Fruit fly (Drosophila melanogaster) whole organism, embryonic: Measurements from ENCODE around the gene CG9328.

Experiments used
- Atf-2 ChIP-seq: fragments of 200-800 bp; sonication (Bioruptor generic); optimal IDR thresholded peaks from 2 replicates; lab custom pipeline; 2016; ENCODE audit warnings: missing biosample characterization, missing genetic modification characterization
- Blimp-1 ChIP-seq: fragments of 200-800 bp; sonication (Bioruptor generic); optimal IDR thresholded peaks from 3 replicates; lab custom pipeline; 2018; ENCODE audit warnings: missing biosample characterization, missing genetic modification characterization, mild to moderate bottlenecking, moderate library complexity, missing genetic modification reagents
- Bteb2 ChIP-seq: fragments of 200-800 bp; sonication (Bioruptor generic); optimal IDR thresholded peaks from 2 replicates; lab custom pipeline; 2016; ENCODE audit warnings: missing biosample characterization, missing genetic modification characterization
- CG10431 ChIP-seq: fragments of 200-800 bp; sonication (Bioruptor generic); optimal IDR thresholded peaks from 3 replicates; lab custom pipeline; 2018; ENCODE audit warnings: missing biosample characterization, mild to moderate bottlenecking, missing genetic modification characterization
- CG11696 ChIP-seq: fragments of 200-800 bp; sonication (Bioruptor generic); IDR thresholded peaks from 2 replicates; pipeline ENCODE4 v1.3.6; 2022; ENCODE audit warnings: missing biosample characterization, missing genetic modification characterization
- CG13624 ChIP-seq: fragments of 200-800 bp; sonication (Bioruptor generic); optimal IDR thresholded peaks from 2 replicates; lab custom pipeline; 2016; ENCODE audit warnings: missing biosample characterization, missing genetic modification characterization
- CG15073 ChIP-seq: fragments of 200-800 bp; sonication (Bioruptor generic); optimal IDR thresholded peaks from 2 replicates; lab custom pipeline; 2016; ENCODE audit warnings: missing biosample characterization, missing genetic modification characterization
- CG15269 ChIP-seq: fragments of 200-800 bp; sonication (Bioruptor generic); optimal IDR thresholded peaks from 2 replicates; lab custom pipeline; 2018; ENCODE audit warnings: missing biosample characterization, mild to moderate bottlenecking, missing genetic modification characterization, moderate library complexity
- CG15601 ChIP-seq: fragments of 200-800 bp; sonication (Bioruptor generic); optimal IDR thresholded peaks from 3 replicates; lab custom pipeline; 2019; ENCODE audit warnings: missing biosample characterization, mild to moderate bottlenecking, missing genetic modification characterization, moderate library complexity
- CG1602 ChIP-seq: fragments of 200-800 bp; sonication (Bioruptor generic); optimal IDR thresholded peaks from 3 replicates; lab custom pipeline; 2016; ENCODE audit warnings: missing biosample characterization, missing genetic modification characterization
- CG31441 ChIP-seq: fragments of 200-800 bp; sonication (Bioruptor generic); IDR thresholded peaks from 2 replicates; pipeline ENCODE4 v1.3.6; 2022; ENCODE audit warnings: missing biosample characterization, missing genetic modification characterization
- CG32532 ChIP-seq: fragments of 200-800 bp; sonication (Bioruptor generic); IDR thresholded peaks from 2 replicates; pipeline ENCODE4 v1.3.6; 2022; ENCODE audit warnings: missing biosample characterization, missing genetic modification characterization
- CG32772 ChIP-seq: fragments of 200-800 bp; sonication (Bioruptor generic); IDR thresholded peaks from 2 replicates; pipeline ENCODE4 v1.3.6; 2022; ENCODE audit warnings: missing biosample characterization, missing genetic modification characterization
- CG4360 ChIP-seq: fragments of 200-800 bp; sonication (Bioruptor generic); IDR thresholded peaks from 2 replicates; pipeline ENCODE4 v1.3.6; 2022; ENCODE audit warnings: missing biosample characterization, missing genetic modification characterization
- CG43689 ChIP-seq: fragments of 200-800 bp; sonication (Bioruptor generic); IDR thresholded peaks from 2 replicates; pipeline ENCODE4 v1.3.6; 2022; ENCODE audit warnings: missing biosample characterization, missing genetic modification characterization
- CG6689 ChIP-seq: fragments of 200-800 bp; sonication (Bioruptor generic); IDR thresholded peaks from 2 replicates; pipeline ENCODE4 v1.3.6; 2022; ENCODE audit warnings: missing biosample characterization, missing genetic modification characterization
- Deaf1 ChIP-seq: fragments of 200-800 bp; optimal IDR thresholded peaks from 3 replicates; lab custom pipeline; 2019; ENCODE audit warnings: missing biosample characterization, mild to moderate bottlenecking, missing genetic modification characterization, moderate library complexity
- Doc3 ChIP-seq: fragments of 200-800 bp; sonication (Bioruptor generic); IDR thresholded peaks from 3 replicates; pipeline ENCODE4 v1.3.6; 2022; ENCODE audit warnings: missing biosample characterization, missing genetic modification characterization; ENCODE audit not compliant: partially characterized antibody
- Ets65A ChIP-seq: fragments of 200-800 bp; sonication (Bioruptor generic); peaks from one replicate; lab custom pipeline; 2016; ENCODE audit warnings: missing biosample characterization, missing genetic modification characterization
- HHEX ChIP-seq: fragments of 200-800 bp; sonication (Bioruptor generic); optimal IDR thresholded peaks from 3 replicates; lab custom pipeline; 2017; ENCODE audit warnings: missing biosample characterization, mild to moderate bottlenecking, missing genetic modification characterization, missing genetic modification reagents
- Hr51 ChIP-seq, 2 experiments: fragments of 200-800 bp; sonication (Bioruptor generic); optimal IDR thresholded peaks; 2 replicates in 1 of 2; 3 replicates in 1 of 2; lab custom pipeline; 2016 to 2018; ENCODE audit warnings: missing biosample characterization in 2 of 2, missing genetic modification characterization in 2 of 2, mild to moderate bottlenecking in 1 of 2, moderate library complexity in 1 of 2
- Lhr ChIP-seq: fragments of 200-800 bp; sonication (Bioruptor generic); optimal IDR thresholded peaks from 3 replicates; lab custom pipeline; 2017; ENCODE audit warnings: mild to moderate bottlenecking, missing biosample characterization, missing genetic modification reagents, missing genetic modification characterization
- Max ChIP-seq: fragments of 200-800 bp; sonication (Bioruptor generic); optimal IDR thresholded peaks from 2 replicates; lab custom pipeline; 2016; ENCODE audit warnings: missing biosample characterization, mild to moderate bottlenecking, missing genetic modification characterization
- Nf-YC ChIP-seq: fragments of 200-800 bp; optimal IDR thresholded peaks from 3 replicates; lab custom pipeline; 2019; ENCODE audit warnings: missing biosample characterization, mild to moderate bottlenecking, missing genetic modification characterization, moderate library complexity
- Oaz ChIP-seq: fragments of 200-800 bp; sonication (Bioruptor generic); IDR thresholded peaks from 2 replicates; pipeline ENCODE4 v1.3.6; 2022; ENCODE audit warnings: missing biosample characterization, missing genetic modification characterization
- Pdp1 ChIP-seq, 2 experiments: fragments of 200-800 bp; sonication (Bioruptor generic); optimal IDR thresholded peaks; 3 replicates each; lab custom pipeline; 2016; ENCODE audit warnings: missing biosample characterization in 2 of 2, missing genetic modification characterization in 2 of 2, mild to moderate bottlenecking in 1 of 2, moderate library complexity in 1 of 2
- Scr ChIP-seq: fragments of 200-800 bp; sonication (Bioruptor generic); IDR thresholded peaks from 2 replicates; pipeline ENCODE4 v1.3.6; 2022; ENCODE audit warnings: missing biosample characterization, missing genetic modification characterization; ENCODE audit not compliant: partially characterized antibody
- Sry-β ChIP-seq: fragments of 200-800 bp; sonication (Bioruptor generic); optimal IDR thresholded peaks from 2 replicates; lab custom pipeline; 2018; ENCODE audit warnings: missing biosample characterization, mild to moderate bottlenecking, missing genetic modification characterization, moderate library complexity
- Trl ChIP-seq, 3 experiments: fragments of >200 bp in 2 of 3; fragments of 200-800 bp in 1 of 3; sonication (Bioruptor generic) in 1 of 3; optimal IDR thresholded peaks; 2 replicates in 1 of 3; 3 replicates in 2 of 3; lab custom pipeline; 2016 to 2017; ENCODE audit warnings: missing biosample characterization in 1 of 3, missing genetic modification characterization in 1 of 3
- Usf ChIP-seq: fragments of 200-800 bp; sonication (Bioruptor generic); optimal IDR thresholded peaks from 2 replicates; lab custom pipeline; 2017; ENCODE audit warnings: missing genotype, missing biosample characterization, missing genetic modification characterization
- YL-1 ChIP-seq: fragments of 200-800 bp; sonication (Bioruptor generic); optimal IDR thresholded peaks from 3 replicates; lab custom pipeline; 2017; ENCODE audit warnings: missing biosample characterization, mild to moderate bottlenecking, missing genetic modification characterization
- abd-A ChIP-seq: fragments of 200-800 bp; sonication (Bioruptor generic); optimal IDR thresholded peaks from 3 replicates; lab custom pipeline; 2019; ENCODE audit warnings: missing biosample characterization, mild to moderate bottlenecking, missing genetic modification characterization, moderate library complexity
- amos ChIP-seq: fragments of 200-800 bp; sonication (Bioruptor generic); IDR thresholded peaks from 2 replicates; pipeline ENCODE4 v1.3.6; 2022; ENCODE audit warnings: missing biosample characterization, missing genetic modification characterization; ENCODE audit not compliant: partially characterized antibody
- az2 ChIP-seq: fragments of 200-800 bp; sonication (Bioruptor generic); optimal IDR thresholded peaks from 3 replicates; lab custom pipeline; 2016; ENCODE audit warnings: missing biosample characterization, missing genetic modification characterization
- cad ChIP-seq: fragments of >200 bp; optimal IDR thresholded peaks from 2 replicates; lab custom pipeline; 2017; ENCODE audit warnings: missing biosample characterization, missing genetic modification characterization
- chinmo ChIP-seq: fragments of 200-800 bp; sonication (Bioruptor generic); IDR thresholded peaks from 4 replicates; pipeline ENCODE4 v1.3.6; 2022; ENCODE audit warnings: missing biosample characterization, missing genetic modification characterization; ENCODE audit not compliant: partially characterized antibody
- dimm ChIP-seq: fragments of 200-800 bp; sonication (Bioruptor generic); IDR thresholded peaks from 2 replicates; pipeline ENCODE4 v1.3.6; 2022; ENCODE audit warnings: missing biosample characterization, missing genetic modification characterization
- dm ChIP-seq: fragments of 200-800 bp; sonication (Bioruptor generic); optimal IDR thresholded peaks from 3 replicates; lab custom pipeline; 2016; ENCODE audit warnings: missing biosample characterization, missing genetic modification characterization
- exex ChIP-seq: fragments of 200-800 bp; sonication (Bioruptor generic); optimal IDR thresholded peaks from 4 replicates; lab custom pipeline; 2018; ENCODE audit warnings: missing biosample characterization, mild to moderate bottlenecking, missing genetic modification characterization, moderate library complexity
- mirr ChIP-seq: fragments of 200-800 bp; sonication (Bioruptor generic); optimal IDR thresholded peaks from 3 replicates; lab custom pipeline; 2018; ENCODE audit warnings: missing biosample characterization, mild to moderate bottlenecking, missing genetic modification characterization
- mld ChIP-seq: fragments of 200-800 bp; sonication (Bioruptor generic); IDR thresholded peaks from 3 replicates; pipeline ENCODE4 v1.3.6; 2022; ENCODE audit warnings: missing biosample characterization, missing genetic modification characterization; ENCODE audit not compliant: partially characterized antibody
- nerfin-1 ChIP-seq: fragments of 200-800 bp; sonication (Bioruptor generic); optimal IDR thresholded peaks from 3 replicates; lab custom pipeline; 2019; ENCODE audit warnings: missing biosample characterization, mild to moderate bottlenecking, missing genetic modification characterization, moderate library complexity
- p53 ChIP-seq: fragments of 200-800 bp; sonication (Bioruptor generic); optimal IDR thresholded peaks from 2 replicates; lab custom pipeline; 2016; ENCODE audit warnings: missing biosample characterization, missing genetic modification characterization
- prd ChIP-seq, 3 experiments: fragments of >200 bp in 2 of 3; fragments of 200-800 bp in 1 of 3; sonication (Bioruptor generic) in 1 of 3; optimal IDR thresholded peaks in 2 of 3; IDR thresholded peaks in 1 of 3; 2 replicates in 2 of 3; 3 replicates in 1 of 3; pipeline versions ENCODE4 v1.3.6 to Lab custom; 2017 to 2022; ENCODE audit warnings: missing biosample characterization in 1 of 3, missing genetic modification characterization in 1 of 3
- ranshi ChIP-seq: fragments of 200-800 bp; sonication (Bioruptor generic); IDR thresholded peaks from 2 replicates; pipeline ENCODE4 v1.3.6; 2022; ENCODE audit warnings: missing biosample characterization, missing genetic modification characterization
- sd ChIP-seq: fragments of 200-800 bp; sonication (Bioruptor generic); optimal IDR thresholded peaks from 3 replicates; lab custom pipeline; 2018; ENCODE audit warnings: missing biosample characterization, mild to moderate bottlenecking, missing genetic modification characterization, moderate library complexity
- seq ChIP-seq: fragments of 200-800 bp; sonication (Bioruptor generic); IDR thresholded peaks from 2 replicates; pipeline ENCODE4 v1.3.6; 2022; ENCODE audit warnings: missing biosample characterization, missing genetic modification characterization
- sr ChIP-seq: fragments of 200-800 bp; sonication (Bioruptor generic); IDR thresholded peaks from 3 replicates; pipeline ENCODE4 v1.3.6; 2022; ENCODE audit warnings: missing biosample characterization, missing genetic modification characterization
- stc ChIP-seq: fragments of 200-800 bp; sonication (Bioruptor generic); IDR thresholded peaks from 2 replicates; pipeline ENCODE4 v1.3.6; 2022; ENCODE audit warnings: missing biosample characterization, missing genetic modification characterization
- usp ChIP-seq: fragments of >200 bp; optimal IDR thresholded peaks from 2 replicates; lab custom pipeline; 2017; ENCODE audit warnings: missing biosample characterization, missing genetic modification characterization

Gene CG9328

DNA sequence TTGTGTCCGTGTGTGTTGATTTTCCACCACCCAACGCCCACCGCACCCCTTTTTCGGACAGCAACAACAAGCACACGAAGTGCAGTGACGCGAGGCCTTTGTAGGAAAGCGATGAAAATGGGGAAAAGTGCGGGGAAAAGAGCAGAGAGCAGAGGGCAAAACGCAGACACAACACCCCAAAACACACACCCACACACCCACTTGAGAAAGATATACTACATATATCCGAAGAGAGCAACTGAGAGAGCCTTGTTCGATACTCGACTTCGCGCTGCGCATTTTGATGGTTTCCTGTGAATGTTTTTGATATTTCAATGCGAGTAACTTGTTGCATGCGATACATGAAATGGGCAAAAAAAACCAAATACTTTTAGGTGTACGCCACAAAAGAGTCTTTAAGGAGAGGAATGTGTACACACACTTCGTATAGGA, 6.2 kb downstream of the CG9328 start (continued):
- peak; percentile 63 for TF ChIP-seq CG4360 (GFP tag; lab: Robert Waterston, UW)
- no peak for TF ChIP-seq exex (tag; lab: Kevin White, UChicago)
- TF ChIP-seq sd (tag; lab: Kevin White, UChicago): peak; percentile 65
- TF ChIP-seq Ets65A: no peak
- no peak for TF ChIP-seq Nf-YC (tag; lab: Kevin White, UChicago)
- TF ChIP-seq Max: no peak
- no peak for TF ChIP-seq Sry-β (GFP tag; lab: Kevin White, UChicago)
- TF ChIP-seq mld: no peak
- TF ChIP-seq dimm (GFP tag; lab: Robert Waterston, UW): no peak
- no peak for TF ChIP-seq Bteb2 (GFP tag; lab: Kevin White, UChicago)
- peak; percentile 80 for TF ChIP-seq abd-A (tag; lab: Kevin White, UChicago)
- peak; percentile 31; the same call in 1 of the 2 replicates for TF ChIP-seq seq
- TF ChIP-seq Usf (GFP tag; lab: Kevin White, UChicago): no peak
- TF ChIP-seq CG10431 (GFP tag; lab: Kevin White, UChicago): no peak
- TF ChIP-seq CG32772 (GFP tag; lab: Robert Waterston, UW): 0 out of 2 replicates have a peak, but pooled peaks have one; percentile 8
- no peak for TF ChIP-seq Scr (GFP tag; lab: Robert Waterston, UW)
- no peak for TF ChIP-seq prd (optimal IDR thresholded peaks at IDR 0.05; lab: Kevin White, UChicago)
- TF ChIP-seq prd (GFP tag; IDR thresholded peaks at IDR 0.05; lab: Robert Waterston, UW): no peak
- TF ChIP-seq dm: no peak
- TF ChIP-seq cad: no peak
- no peak for TF ChIP-seq az2 (GFP tag; lab: Kevin White, UChicago)
- peak; percentile 43 for TF ChIP-seq CG32532 (GFP tag; lab: Robert Waterston, UW)
- no peak for TF ChIP-seq HHEX (GFP tag; lab: Kevin White, UChicago)
- TF ChIP-seq CG13624 (GFP tag; lab: Kevin White, UChicago): no peak
- TF ChIP-seq mirr (GFP tag; lab: Kevin White, UChicago): no peak
- 0 out of 2 replicates have a peak, but pooled peaks have one; percentile 27 for TF ChIP-seq amos
- no peak for TF ChIP-seq YL-1
- no peak for TF ChIP-seq Doc3 (GFP tag; lab: Robert Waterston, UW)
- TF ChIP-seq CG15601: no peak
- TF ChIP-seq chinmo (GFP tag; lab: Robert Waterston, UW): peak; percentile 78; the same call in 2 of the 4 replicates
- TF ChIP-seq sr (GFP tag; lab: Robert Waterston, UW): peak; percentile 54; the same call in 1 of the 3 replicates
- TF ChIP-seq Oaz: no peak
- TF ChIP-seq CG1602 (GFP tag; lab: Kevin White, UChicago): no peak
- peak in 1 of 2 experiments; percentile 26 for TF ChIP-seq Hr51 (GFP tag; optimal IDR thresholded peaks at IDR 0.05; lab: Kevin White, UChicago)
- TF ChIP-seq CG15073: no peak
- TF ChIP-seq Deaf1: peak; percentile 31
- no peak for TF ChIP-seq Blimp-1 (GFP tag; lab: Kevin White, UChicago)
- TF ChIP-seq CG11696 (GFP tag; lab: Robert Waterston, UW): no peak
- TF ChIP-seq CG6689 (GFP tag; lab: Robert Waterston, UW): no peak
- no peak for TF ChIP-seq ranshi
- no peak for TF ChIP-seq p53 (GFP tag; lab: Kevin White, UChicago)
- TF ChIP-seq usp (GFP tag; lab: Kevin White, UChicago): no peak
- no peak for TF ChIP-seq CG15269
- no peak for TF ChIP-seq CG43689 (GFP tag; lab: Robert Waterston, UW)
- no peak for TF ChIP-seq Atf-2
- TF ChIP-seq stc: no peak
- peak in 1 of 2 experiments; percentile 47 for TF ChIP-seq Pdp1 (GFP tag; optimal IDR thresholded peaks at IDR 0.05; lab: Kevin White, UChicago)
- peak; percentile 45 to 52 for TF ChIP-seq Trl (optimal IDR thresholded peaks at IDR 0.05; lab: Kevin White, UChicago)
- no peak for TF ChIP-seq Trl (GFP tag; optimal IDR thresholded peaks at IDR 0.05; lab: Kevin White, UChicago)
- peak; percentile 43 for TF ChIP-seq nerfin-1 (tag; lab: Kevin White, UChicago)
- TF ChIP-seq Lhr (GFP tag; lab: Kevin White, UChicago): no peak
- TF ChIP-seq CG31441 (GFP tag; lab: Robert Waterston, UW): no peak
